Worm (Caenorhabditis elegans): Measurements from ENCODE around the gene Y53F4B.36.
A peak's percentile ranks its signal among the peaks of the same experiment; 100 is the strongest.

DNA sequence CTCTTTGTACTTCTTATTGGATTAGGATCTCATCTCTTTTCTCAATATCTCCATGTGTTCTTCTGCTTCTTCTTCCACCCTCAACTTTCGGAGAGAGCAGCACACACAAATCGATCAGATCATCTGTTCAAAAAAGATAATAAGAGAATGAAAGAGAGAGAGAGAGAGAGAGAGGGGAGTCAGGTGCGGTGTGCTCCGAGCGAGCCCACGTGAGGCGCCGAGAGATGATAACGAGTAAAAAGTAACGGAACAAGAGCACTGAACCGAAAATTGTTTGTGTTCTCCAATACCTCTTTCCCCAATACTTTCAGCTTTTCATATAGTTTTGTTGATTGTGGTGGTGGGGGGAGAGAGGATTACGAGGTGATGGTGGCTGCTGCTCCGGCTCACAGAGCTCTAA is 18.2 kb downstream of the Y53F4B.36 start:
- TF ChIP-seq elt-2 (tag; optimal IDR thresholded peaks at IDR 0.05) = peak; percentile 52
- TF ChIP-seq mdl-1 (tag; optimal IDR thresholded peaks at IDR 0.05) = peak in 1 of 2 experiments; percentile 73

Data from whole organism, L1 larva.